Fruit fly (Drosophila melanogaster): ENCODE measurements around the gene CG32579.
A peak's percentile ranks its signal among the peaks of the same experiment; 100 is the strongest.

CG32579 gene

dm6 chrX:16292646-16293045 is 30.4 kb upstream of the CG32579 start:
- TF ChIP-seq CG7963 (GFP tag; IDR thresholded peaks at IDR 0.05; ENCODE audit: partially characterized antibody) = no peak
- no peak for TF ChIP-seq ro (GFP tag; IDR thresholded peaks at IDR 0.05)
- peak; percentile 20; the same call in 1 of the 2 replicates for TF ChIP-seq crol (GFP tag; IDR thresholded peaks at IDR 0.05)
- no peak for TF ChIP-seq Dref (GFP tag; IDR thresholded peaks at IDR 0.05)
- no peak for TF ChIP-seq Lhr (GFP tag; optimal IDR thresholded peaks at IDR 0.05)
- no peak for TF ChIP-seq Six4 (GFP tag; optimal IDR thresholded peaks at IDR 0.05)
- peak; percentile 48 for TF ChIP-seq Med (GFP tag)
- TF ChIP-seq exex (tag; optimal IDR thresholded peaks at IDR 0.05) = peak; percentile 69
- TF ChIP-seq sqz (GFP tag; optimal IDR thresholded peaks at IDR 0.05) = no peak
- no peak for TF ChIP-seq Ssrp (tag; optimal IDR thresholded peaks at IDR 0.05)
- TF ChIP-seq B-H2 (GFP tag; optimal IDR thresholded peaks at IDR 0.05) = no peak
- no peak for TF ChIP-seq Gug (GFP tag; IDR thresholded peaks at IDR 0.05)
- TF ChIP-seq Neu2 (GFP tag; optimal IDR thresholded peaks at IDR 0.05; ENCODE audit: borderline replicate concordance) = no peak
- no peak for TF ChIP-seq CG12744 (GFP tag; optimal IDR thresholded peaks at IDR 0.05)
- peak; percentile 25 for TF ChIP-seq sug (tag; optimal IDR thresholded peaks at IDR 0.05)
- no peak for TF ChIP-seq bab2 (GFP tag; optimal IDR thresholded peaks at IDR 0.05)
- no peak for TF ChIP-seq bigmax (GFP tag; optimal IDR thresholded peaks at IDR 0.05)
- TF ChIP-seq CG14860 (GFP tag; IDR thresholded peaks at IDR 0.05; ENCODE audit: partially characterized antibody) = no peak
- no peak for TF ChIP-seq vfl (GFP tag; optimal IDR thresholded peaks at IDR 0.05)
- no peak for TF ChIP-seq CG16813 (GFP tag; IDR thresholded peaks at IDR 0.05; ENCODE audit: partially characterized antibody)
- TF ChIP-seq insv (GFP tag; optimal IDR thresholded peaks at IDR 0.05) = no peak
- TF ChIP-seq CG15073 (GFP tag; optimal IDR thresholded peaks at IDR 0.05) = no peak
- TF ChIP-seq dmrt99B (tag; optimal IDR thresholded peaks at IDR 0.05) = no peak
- no peak for TF ChIP-seq amos (GFP tag; IDR thresholded peaks at IDR 0.05; ENCODE audit: partially characterized antibody)
- no peak for TF ChIP-seq corto (GFP tag; optimal IDR thresholded peaks at IDR 0.05)
- no peak for TF ChIP-seq CG11093 (GFP tag; IDR thresholded peaks at IDR 0.05)
- TF ChIP-seq CG9817 (tag; optimal IDR thresholded peaks at IDR 0.05) = no peak

dm6 chrX:16296423-16297292 is 26.4 kb upstream of the CG32579 start, which contains the start of gene CG3632:
TSS of gene CG3632 (plus strand) at chrX:16296671.
- TF ChIP-seq gro (GFP tag; optimal IDR thresholded peaks at IDR 0.05) (peak; percentile 64), inv (GFP tag; IDR thresholded peaks at IDR 0.05; ENCODE audit: partially characterized antibody) (peak; percentile 68; the same call in 1 of the 2 replicates), CG16863 (GFP tag; optimal IDR thresholded peaks at IDR 0.05) (peak; percentile 31), ATbp (GFP tag; optimal IDR thresholded peaks at IDR 0.05) (no peak), Sry-β (GFP tag; optimal IDR thresholded peaks at IDR 0.05) (no peak), Oli (tag; optimal IDR thresholded peaks at IDR 0.05) (no peak), TFAM (GFP tag; optimal IDR thresholded peaks at IDR 0.05) (no peak), CG1024 (GFP tag; IDR thresholded peaks at IDR 0.05) (no peak), CG11504 (tag; optimal IDR thresholded peaks at IDR 0.05) (no peak), CG9609 (GFP tag; optimal IDR thresholded peaks at IDR 0.05) (peak; percentile 49), HLH4C (GFP tag; IDR thresholded peaks at IDR 0.05; ENCODE audit: partially characterized antibody) (peak; percentile 88), cg (GFP tag; optimal IDR thresholded peaks at IDR 0.05) (peak; percentile 85), Xrp1 (GFP tag; IDR thresholded peaks at IDR 0.05) (peak; percentile 54; the same call in 1 of the 2 replicates), p53 (GFP tag; optimal IDR thresholded peaks at IDR 0.05) (peak; percentile 16), Camta (GFP tag; optimal IDR thresholded peaks at IDR 0.05) (peak; percentile 41), CG4820 (GFP tag; optimal IDR thresholded peaks at IDR 0.05) (no peak), CG1792 (GFP tag; optimal IDR thresholded peaks at IDR 0.05) (peak; percentile 10), CG31365 (tag; optimal IDR thresholded peaks at IDR 0.05) (no peak), chn (GFP tag; optimal IDR thresholded peaks at IDR 0.05) (peak; percentile 60), zen (tag; optimal IDR thresholded peaks at IDR 0.05) (no peak), CG10979 (tag; optimal IDR thresholded peaks at IDR 0.05) (no peak), CG10654 (GFP tag; optimal IDR thresholded peaks at IDR 0.05) (peak; percentile 20), CG18262 (tag; optimal IDR thresholded peaks at IDR 0.05) (no peak)
